Worm (Caenorhabditis elegans) whole organism, young adult: ENCODE results near the gene F48E3.6.
A peak's percentile ranks its signal among the peaks of the same experiment; 100 is the strongest.

ENCODE experiments used
- B0019.2 ChIP-seq: fragments of 200-800 bp; sonication (Bioruptor generic); conservative IDR thresholded peaks from 2 replicates; pipeline ENCODE4 v1.3.6; 2022; ENCODE audit warnings: missing genetic modification reagents, missing genetic modification characterization, missing compliant biosample characterization
- B0035.1 ChIP-seq: sonication (generic microtip); optimal IDR thresholded peaks from 2 replicates; lab custom pipeline; 2016; ENCODE audit warnings: missing genetic modification characterization, mild to moderate bottlenecking, missing compliant biosample characterization, missing genotype, missing genetic modification reagents
- B0261.1 ChIP-seq: sonication (generic microtip); optimal IDR thresholded peaks from 2 replicates; lab custom pipeline; 2016; ENCODE audit warnings: mild to moderate bottlenecking, missing genetic modification characterization, moderate library complexity, missing compliant biosample characterization
- D2030.7 ChIP-seq: fragments of 200-800 bp; sonication (Bioruptor generic); IDR thresholded peaks from 2 replicates; pipeline ENCODE4 v1.3.6; 2022; ENCODE audit warnings: missing genetic modification reagents, missing genetic modification characterization, missing compliant biosample characterization
- F39B2.1 ChIP-seq: fragments of 200-800 bp; sonication (Bioruptor generic); IDR thresholded peaks from 2 replicates; pipeline ENCODE4 v1.3.6; 2022; ENCODE audit warnings: missing genetic modification reagents, missing genetic modification characterization, missing compliant biosample characterization
- K11D2.4 ChIP-seq: fragments of 200-800 bp; sonication (Bioruptor generic); IDR thresholded peaks from 2 replicates; pipeline ENCODE4 v1.3.6; 2022; ENCODE audit warnings: missing genetic modification reagents, missing genetic modification characterization, missing compliant biosample characterization
- K12H6.12 ChIP-seq: fragments of 200-800 bp; sonication (Bioruptor generic); optimal IDR thresholded peaks from 2 replicates; lab custom pipeline; 2018; ENCODE audit warnings: mild to moderate bottlenecking, missing genetic modification characterization, missing compliant biosample characterization
- Y67H2A.10 ChIP-seq: fragments of 200-800 bp; sonication (Bioruptor generic); conservative IDR thresholded peaks from 2 replicates; pipeline ENCODE4 v1.3.6; 2022; ENCODE audit warnings: missing genetic modification reagents, missing genetic modification characterization, missing compliant biosample characterization
- aptf-2 ChIP-seq: fragments of 200-800 bp; sonication (Bioruptor generic); conservative IDR thresholded peaks from 2 replicates; pipeline ENCODE4 v1.3.6; 2022; ENCODE audit warnings: missing genetic modification reagents, missing genetic modification characterization, missing compliant biosample characterization
- atf-7 ChIP-seq: sonication (generic microtip); optimal IDR thresholded peaks from 2 replicates; lab custom pipeline; 2017; ENCODE audit warnings: mild to moderate bottlenecking, missing genetic modification characterization, missing compliant biosample characterization
- attf-5 ChIP-seq: fragments of 200-800 bp; sonication (Bioruptor generic); optimal IDR thresholded peaks from 2 replicates; lab custom pipeline; 2018; ENCODE audit warnings: mild to moderate bottlenecking, missing genetic modification characterization, missing compliant biosample characterization
- ceh-27 ChIP-seq: fragments of 200-800 bp; sonication (Bioruptor generic); optimal IDR thresholded peaks from 2 replicates; lab custom pipeline; 2018; ENCODE audit warnings: mild to moderate bottlenecking, missing genetic modification characterization, moderate library complexity, missing compliant biosample characterization
- chd-7 ChIP-seq: sonication (generic microtip); optimal IDR thresholded peaks from 2 replicates; lab custom pipeline; 2016; ENCODE audit warnings: mild to moderate bottlenecking, missing genetic modification characterization, moderate library complexity, missing compliant biosample characterization
- dox-1 ChIP-seq: fragments of 200-800 bp; sonication (Bioruptor generic); IDR thresholded peaks from 2 replicates; pipeline ENCODE4 v1.3.6; 2022; ENCODE audit warnings: missing genetic modification reagents, missing genetic modification characterization, missing compliant biosample characterization
- egl-18 ChIP-seq: fragments of 200-800 bp; sonication (Bioruptor generic); IDR thresholded peaks from 2 replicates; pipeline ENCODE4 v1.3.6; 2022; ENCODE audit warnings: missing genetic modification reagents, missing genetic modification characterization, missing compliant biosample characterization
- egl-44 ChIP-seq: fragments of 200-800 bp; sonication (Bioruptor generic); IDR thresholded peaks from 2 replicates; pipeline ENCODE4 v1.3.6; 2022; ENCODE audit warnings: missing genetic modification reagents, missing genetic modification characterization, missing compliant biosample characterization
- ekl-4 ChIP-seq: fragments of 200-800 bp; sonication (Bioruptor generic); IDR thresholded peaks from 2 replicates; pipeline ENCODE4 v1.3.6; 2022; ENCODE audit warnings: missing genetic modification reagents, missing genetic modification characterization, missing compliant biosample characterization
- ets-4 ChIP-seq: fragments of 200-800 bp; sonication (Bioruptor generic); optimal IDR thresholded peaks from 2 replicates; lab custom pipeline; 2018; ENCODE audit warnings: mild to moderate bottlenecking, missing genetic modification characterization, missing compliant biosample characterization
- fkh-3 ChIP-seq: sonication (generic microtip); optimal IDR thresholded peaks from 2 replicates; lab custom pipeline; 2016; ENCODE audit warnings: mild to moderate bottlenecking, missing genetic modification characterization, missing compliant biosample characterization
- hmg-1.2 ChIP-seq: fragments of 200-800 bp; sonication (Bioruptor generic); IDR thresholded peaks from 2 replicates; pipeline ENCODE4 v1.3.6; 2022; ENCODE audit warnings: missing genetic modification reagents, missing genetic modification characterization, missing compliant biosample characterization
- hsf-1 ChIP-seq: fragments of 200-800 bp; sonication (Bioruptor generic); IDR thresholded peaks from 2 replicates; pipeline ENCODE4 v1.3.6; 2022; ENCODE audit warnings: missing genetic modification reagents, missing genetic modification characterization, missing compliant biosample characterization
- let-607 ChIP-seq, 2 experiments: fragments of 200-800 bp in 1 of 2; sonication (Bioruptor generic) in 1 of 2; sonication (generic microtip) in 1 of 2; optimal IDR thresholded peaks; 2 replicates each; lab custom pipeline; 2016 to 2018; ENCODE audit warnings: mild to moderate bottlenecking in 2 of 2, missing compliant biosample characterization in 2 of 2, missing genetic modification characterization in 2 of 2, moderate library complexity in 2 of 2, missing genotype in 1 of 2
- lin-40 ChIP-seq: sonication (generic microtip); optimal IDR thresholded peaks from 2 replicates; lab custom pipeline; 2016; ENCODE audit warnings: missing genetic modification characterization, mild to moderate bottlenecking, missing compliant biosample characterization, missing genotype, missing genetic modification reagents
- madf-10 ChIP-seq: sonication (generic microtip); optimal IDR thresholded peaks from 2 replicates; lab custom pipeline; 2016; ENCODE audit warnings: mild to moderate bottlenecking, missing genetic modification characterization, missing compliant biosample characterization
- madf-6 ChIP-seq: fragments of 200-800 bp; sonication (Bioruptor generic); IDR thresholded peaks from 2 replicates; pipeline ENCODE4 v1.3.6; 2022; ENCODE audit warnings: missing genetic modification reagents, missing genetic modification characterization, missing compliant biosample characterization
- mcd-1 ChIP-seq: fragments of 200-800 bp; sonication (Bioruptor generic); IDR thresholded peaks from 2 replicates; pipeline ENCODE4 v1.3.6; 2022; ENCODE audit warnings: missing genetic modification reagents, missing genetic modification characterization, missing compliant biosample characterization
- mel-28 ChIP-seq: sonication (generic microtip); optimal IDR thresholded peaks from 2 replicates; lab custom pipeline; 2016; ENCODE audit warnings: borderline replicate concordance, mild to moderate bottlenecking, missing genetic modification characterization, missing compliant biosample characterization
- mes-4 ChIP-seq: sonication (generic microtip); optimal IDR thresholded peaks from 2 replicates; lab custom pipeline; 2016; ENCODE audit warnings: missing genotype, missing genetic modification characterization, missing compliant biosample characterization
- mxl-1 ChIP-seq: sonication (generic microtip); optimal IDR thresholded peaks from 2 replicates; lab custom pipeline; 2016; ENCODE audit warnings: missing genetic modification characterization, missing compliant biosample characterization
- nfyb-1 ChIP-seq: fragments of 200-800 bp; sonication (Bioruptor generic); IDR thresholded peaks from 2 replicates; pipeline ENCODE4 v1.3.6; 2022; ENCODE audit warnings: missing genetic modification reagents, missing genetic modification characterization, missing compliant biosample characterization
- nhr-179 ChIP-seq: sonication (generic microtip); optimal IDR thresholded peaks from 2 replicates; lab custom pipeline; 2016; ENCODE audit warnings: mild to moderate bottlenecking, missing genetic modification characterization, missing compliant biosample characterization
- nhr-27 ChIP-seq: fragments of 200-800 bp; sonication (Bioruptor generic); optimal IDR thresholded peaks from 2 replicates; lab custom pipeline; 2018; ENCODE audit warnings: mild to moderate bottlenecking, missing genetic modification characterization, moderate library complexity, missing compliant biosample characterization
- nhr-90 ChIP-seq: sonication (generic microtip); optimal IDR thresholded peaks from 2 replicates; lab custom pipeline; 2016; ENCODE audit warnings: missing genotype, mild to moderate bottlenecking, missing genetic modification characterization, missing compliant biosample characterization
- pbrm-1 ChIP-seq: fragments of 200-800 bp; sonication (Bioruptor generic); IDR thresholded peaks from 2 replicates; pipeline ENCODE4 v1.3.6; 2022; ENCODE audit warnings: missing genetic modification reagents, missing genetic modification characterization, missing compliant biosample characterization
- rcor-1 ChIP-seq: fragments of 200-800 bp; sonication (Bioruptor generic); IDR thresholded peaks from 2 replicates; pipeline ENCODE4 v1.3.6; 2022; ENCODE audit warnings: missing genetic modification reagents, missing genetic modification characterization, missing compliant biosample characterization
- sdz-38 ChIP-seq: sonication (generic microtip); optimal IDR thresholded peaks from 2 replicates; lab custom pipeline; 2016; ENCODE audit warnings: missing genotype, missing genetic modification characterization, missing compliant biosample characterization
- snpc-3.4 ChIP-seq: sonication (generic microtip); optimal IDR thresholded peaks from 2 replicates; lab custom pipeline; 2017; ENCODE audit warnings: missing genetic modification characterization, mild to moderate bottlenecking, missing compliant biosample characterization, antibody characterized with exemption, moderate library complexity, missing genotype, missing genetic modification reagents
- somi-1 ChIP-seq: fragments of 200-800 bp; sonication (Bioruptor generic); optimal IDR thresholded peaks from 2 replicates; lab custom pipeline; 2018; ENCODE audit warnings: mild to moderate bottlenecking, missing genetic modification characterization, missing compliant biosample characterization
- tbp1 ChIP-seq: fragments of 200-800 bp; sonication (Bioruptor generic); optimal IDR thresholded peaks from 2 replicates; lab custom pipeline; 2018; ENCODE audit warnings: mild to moderate bottlenecking, missing genetic modification characterization, missing compliant biosample characterization
- unc-62 ChIP-seq: fragments of 150-350 bp; optimal IDR thresholded peaks from 2 replicates; lab custom pipeline; 2014; ENCODE audit warnings: missing biosample characterization, missing genetic modification reagents, missing genetic modification characterization
- ztf-25 ChIP-seq: fragments of 200-800 bp; sonication (Bioruptor generic); IDR thresholded peaks from 2 replicates; pipeline ENCODE4 v1.3.6; 2022; ENCODE audit warnings: missing genetic modification reagents, missing genetic modification characterization, missing compliant biosample characterization
- ztf-28 ChIP-seq: fragments of 200-800 bp; sonication (Bioruptor generic); IDR thresholded peaks from 2 replicates; pipeline ENCODE4 v1.3.6; 2022; ENCODE audit warnings: missing genetic modification reagents, missing genetic modification characterization, missing compliant biosample characterization

The F48E3.6 gene

ce11 chrX:7500970-7501369, 1.7 kb downstream of the F48E3.6 start, which contains the start of gene uggt-1 (continued):
- peak; percentile 59 for TF ChIP-seq ets-4
- 0 out of 2 replicates have a peak, but pooled peaks have one; percentile 42 for TF ChIP-seq ekl-4 (GFP tag; lab: Robert Waterston, UW)
- TF ChIP-seq K11D2.4 (GFP tag; lab: Robert Waterston, UW), result peak; percentile 84
- TF ChIP-seq B0261.1, result peak; percentile 7
- TF ChIP-seq K12H6.12 (tag; lab: Kevin White, UChicago), result peak; percentile 83
- peak; percentile 72 for TF ChIP-seq somi-1 (GFP tag; lab: Kevin White, UChicago)
- TF ChIP-seq Y67H2A.10 (GFP tag; lab: Robert Waterston, UW), result no peak
- no peak for TF ChIP-seq aptf-2 (GFP tag; lab: Robert Waterston, UW)
- no peak for TF ChIP-seq mel-28
- no peak for TF ChIP-seq D2030.7 (GFP tag; lab: Robert Waterston, UW)
- peak; percentile 1 for TF ChIP-seq unc-62
- TF ChIP-seq mcd-1 (GFP tag; lab: Robert Waterston, UW), result peak; percentile 75
- TF ChIP-seq nhr-27 (tag; lab: Kevin White, UChicago), result no peak
- TF ChIP-seq atf-7 (tag; lab: Kevin White, UChicago), result peak; percentile 88
- no peak for TF ChIP-seq hsf-1 (GFP tag; lab: Robert Waterston, UW)
- TF ChIP-seq let-607 (tag; optimal IDR thresholded peaks at IDR 0.05; lab: Kevin White, UChicago), result peak; percentile 87
- TF ChIP-seq lin-40 (tag; lab: Kevin White, UChicago), result peak; percentile 92
- TF ChIP-seq rcor-1, result peak; percentile 58; the same call in 1 of the 2 replicates
- peak; percentile 42 for TF ChIP-seq nhr-90
- TF ChIP-seq attf-5 (GFP tag; lab: Kevin White, UChicago), result peak; percentile 93
- TF ChIP-seq nfyb-1 (GFP tag; lab: Robert Waterston, UW), result peak; percentile 54
- TF ChIP-seq pbrm-1 (GFP tag; lab: Robert Waterston, UW), result peak; percentile 85
- peak; percentile 63 for TF ChIP-seq hmg-1.2 (GFP tag; lab: Robert Waterston, UW)
- peak; percentile 22 for TF ChIP-seq B0035.1 (tag; lab: Kevin White, UChicago)
- TF ChIP-seq ztf-25 (GFP tag; lab: Robert Waterston, UW), result no peak
- TF ChIP-seq egl-44 (GFP tag; lab: Robert Waterston, UW), result no peak
- no peak for TF ChIP-seq F39B2.1 (GFP tag; lab: Robert Waterston, UW)
- TF ChIP-seq dox-1 (GFP tag; lab: Robert Waterston, UW), result peak; percentile 94
- TF ChIP-seq egl-18 (GFP tag; lab: Robert Waterston, UW), result 0 out of 2 replicates have a peak, but pooled peaks have one; percentile 46
- peak; percentile 11 for TF ChIP-seq snpc-3.4 (tag; lab: Kevin White, UChicago)
- TF ChIP-seq mes-4 (tag; lab: Kevin White, UChicago), result no peak

ce11 chrX:7495491-7495890, 7.2 kb downstream of the F48E3.6 start, which contains the start of gene try-14:
TSS of gene try-14 (minus strand) at chrX:7495591.
- TF ChIP-seq ceh-27 (GFP tag; lab: Kevin White, UChicago), result no peak
- no peak for TF ChIP-seq ztf-28 (GFP tag; lab: Robert Waterston, UW)
- no peak for TF ChIP-seq tbp1 (GFP tag; lab: Kevin White, UChicago)
- no peak for TF ChIP-seq sdz-38 (tag; lab: Kevin White, UChicago)
- no peak for TF ChIP-seq pbrm-1 (GFP tag; lab: Robert Waterston, UW)
- TF ChIP-seq mxl-1 (tag; lab: Kevin White, UChicago), result no peak
- TF ChIP-seq ekl-4 (GFP tag; lab: Robert Waterston, UW), result no peak
- no peak for TF ChIP-seq Y67H2A.10 (GFP tag; lab: Robert Waterston, UW)
- no peak for TF ChIP-seq nhr-179
- no peak for TF ChIP-seq madf-6 (GFP tag; lab: Robert Waterston, UW)
- TF ChIP-seq chd-7 (tag; lab: Kevin White, UChicago), result no peak
- TF ChIP-seq fkh-3 (tag; lab: Kevin White, UChicago), result no peak
- TF ChIP-seq madf-10 (tag; lab: Kevin White, UChicago), result no peak
- TF ChIP-seq B0019.2 (GFP tag; lab: Robert Waterston, UW), result no peak
